Fruit fly (Drosophila melanogaster) whole organism, prepupa: Measurements from ENCODE around the gene Edg91.

ENCODE experiments used
- CG10631 ChIP-seq: fragments of 200-800 bp; sonication (Bioruptor generic); optimal IDR thresholded peaks from 2 replicates; lab custom pipeline; 2016; ENCODE audit warnings: missing biosample characterization, missing genetic modification characterization
- CG10669 ChIP-seq: fragments of 200-800 bp; sonication (Bioruptor generic); optimal IDR thresholded peaks from 3 replicates; lab custom pipeline; 2018; ENCODE audit warnings: missing biosample characterization, mild to moderate bottlenecking, missing genetic modification characterization, moderate library complexity
- CG11294 ChIP-seq: fragments of 200-800 bp; sonication (Bioruptor generic); IDR thresholded peaks from 2 replicates; pipeline ENCODE4 v1.3.6; 2022; ENCODE audit warnings: missing biosample characterization, missing genetic modification characterization
- CG11762 ChIP-seq: fragments of 200-800 bp; sonication (Bioruptor generic); optimal IDR thresholded peaks from 3 replicates; lab custom pipeline; 2016; ENCODE audit warnings: missing biosample characterization, missing genetic modification characterization; ENCODE audit not compliant: insufficient read depth
- CG11902 ChIP-seq: fragments of 200-800 bp; sonication (Bioruptor generic); optimal IDR thresholded peaks from 3 replicates; lab custom pipeline; 2016; ENCODE audit warnings: missing biosample characterization, missing genetic modification characterization
- CG15336 ChIP-seq: fragments of 200-800 bp; sonication (Bioruptor generic); IDR thresholded peaks from 2 replicates; pipeline ENCODE4 v1.3.6; 2022; ENCODE audit warnings: missing biosample characterization, missing genetic modification characterization
- CG1621 ChIP-seq: fragments of 200-800 bp; sonication (Bioruptor generic); optimal IDR thresholded peaks from 3 replicates; lab custom pipeline; 2018; ENCODE audit warnings: missing biosample characterization, mild to moderate bottlenecking, missing genetic modification characterization
- CG16779 ChIP-seq: fragments of 200-800 bp; sonication (Bioruptor generic); optimal IDR thresholded peaks from 3 replicates; lab custom pipeline; 2017; ENCODE audit warnings: missing biosample characterization, mild to moderate bottlenecking, missing genetic modification characterization
- CG3032 ChIP-seq: fragments of 200-800 bp; optimal IDR thresholded peaks from 2 replicates; lab custom pipeline; 2019; ENCODE audit warnings: missing biosample characterization, mild to moderate bottlenecking, missing genetic modification characterization, moderate library complexity
- CG3919 ChIP-seq: fragments of 200-800 bp; sonication (Bioruptor generic); optimal IDR thresholded peaks from 3 replicates; lab custom pipeline; 2016; ENCODE audit warnings: missing biosample characterization, missing genetic modification characterization
- CG4318 ChIP-seq: fragments of 200-800 bp; sonication (Bioruptor generic); optimal IDR thresholded peaks from 3 replicates; lab custom pipeline; 2017; ENCODE audit warnings: missing biosample characterization, mild to moderate bottlenecking, missing genetic modification characterization
- CG6163 ChIP-seq: fragments of 200-800 bp; sonication (Bioruptor generic); IDR thresholded peaks from 3 replicates; pipeline ENCODE4 v1.3.6; 2022; ENCODE audit warnings: missing biosample characterization, missing genetic modification characterization
- CG6276 ChIP-seq: fragments of 200-800 bp; sonication (Bioruptor generic); optimal IDR thresholded peaks from 2 replicates; lab custom pipeline; 2017; ENCODE audit warnings: missing biosample characterization, mild to moderate bottlenecking, missing genetic modification characterization
- CG6792 ChIP-seq: fragments of 200-800 bp; sonication (Bioruptor generic); optimal IDR thresholded peaks from 3 replicates; lab custom pipeline; 2016; ENCODE audit warnings: missing biosample characterization, missing genetic modification characterization
- CG6808 ChIP-seq: fragments of 200-800 bp; sonication (Bioruptor generic); optimal IDR thresholded peaks from 3 replicates; lab custom pipeline; 2017; ENCODE audit warnings: missing biosample characterization, missing genetic modification characterization, mild to moderate bottlenecking, moderate library complexity, missing genetic modification reagents
- CG8319 ChIP-seq: fragments of 200-800 bp; sonication (Bioruptor generic); optimal IDR thresholded peaks from 3 replicates; lab custom pipeline; 2016; ENCODE audit warnings: missing biosample characterization, missing genetic modification characterization
- CG8632 ChIP-seq: fragments of 200-800 bp; sonication (Bioruptor generic); optimal IDR thresholded peaks from 3 replicates; lab custom pipeline; 2016; ENCODE audit warnings: missing biosample characterization, missing genetic modification characterization
- Eip78C ChIP-seq: fragments of 200-800 bp; sonication (Bioruptor generic); peaks from one replicate; lab custom pipeline; 2016; ENCODE audit warnings: missing biosample characterization, missing genetic modification characterization
- Eip93F ChIP-seq: fragments of 200-800 bp; sonication (Bioruptor generic); optimal IDR thresholded peaks from 2 replicates; lab custom pipeline; 2016; ENCODE audit warnings: missing biosample characterization, mild to moderate bottlenecking, missing genetic modification characterization
- Ets96B ChIP-seq: fragments of 200-800 bp; optimal IDR thresholded peaks from 2 replicates; lab custom pipeline; 2019; ENCODE audit warnings: missing biosample characterization, mild to moderate bottlenecking, missing genetic modification characterization, moderate library complexity
- Gug ChIP-seq: fragments of 200-800 bp; sonication (Bioruptor generic); IDR thresholded peaks from 2 replicates; pipeline ENCODE4 v1.3.6; 2022; ENCODE audit warnings: missing biosample characterization, missing genetic modification characterization
- Hr38 ChIP-seq: sonication (Bioruptor generic); optimal IDR thresholded peaks from 2 replicates; lab custom pipeline; 2016; ENCODE audit warnings: missing biosample characterization, missing genetic modification characterization
- Hr39 ChIP-seq: fragments of 200-800 bp; sonication (Bioruptor generic); optimal IDR thresholded peaks from 2 replicates; lab custom pipeline; 2016; ENCODE audit warnings: missing biosample characterization, missing genetic modification characterization
- Hr4 ChIP-seq: fragments of 200-800 bp; sonication (Bioruptor generic); optimal IDR thresholded peaks from 3 replicates; lab custom pipeline; 2016; ENCODE audit warnings: missing biosample characterization, missing genetic modification characterization
- Lpt ChIP-seq: fragments of 200-800 bp; sonication (Bioruptor generic); optimal IDR thresholded peaks from 3 replicates; lab custom pipeline; 2016; ENCODE audit warnings: missing biosample characterization, missing genetic modification characterization
- Met ChIP-seq: fragments of 200-800 bp; sonication (Bioruptor generic); optimal IDR thresholded peaks from 3 replicates; lab custom pipeline; 2016; ENCODE audit warnings: missing biosample characterization, missing genetic modification characterization
- OdsH ChIP-seq: fragments of 200-800 bp; sonication (Bioruptor generic); optimal IDR thresholded peaks from 3 replicates; lab custom pipeline; 2016; ENCODE audit warnings: missing biosample characterization, missing genetic modification characterization
- Smox ChIP-seq: fragments of 200-800 bp; sonication (Bioruptor generic); optimal IDR thresholded peaks from 3 replicates; lab custom pipeline; 2016; ENCODE audit warnings: missing biosample characterization, missing genetic modification characterization
- Sox102F ChIP-seq: fragments of 200-800 bp; sonication (Bioruptor generic); optimal IDR thresholded peaks from 2 replicates; lab custom pipeline; 2016; ENCODE audit warnings: missing biosample characterization, mild to moderate bottlenecking, missing genetic modification characterization
- achi ChIP-seq: fragments of 200-800 bp; sonication (Bioruptor generic); optimal IDR thresholded peaks from 3 replicates; lab custom pipeline; 2016; ENCODE audit warnings: missing biosample characterization, missing genetic modification characterization
- acj6 ChIP-seq: fragments of 200-800 bp; sonication (Bioruptor generic); optimal IDR thresholded peaks from 3 replicates; lab custom pipeline; 2016; ENCODE audit warnings: missing biosample characterization, missing genetic modification characterization
- dsx ChIP-seq: fragments of 200-800 bp; optimal IDR thresholded peaks from 3 replicates; lab custom pipeline; 2019; ENCODE audit warnings: missing biosample characterization, mild to moderate bottlenecking, missing genetic modification characterization, moderate library complexity; ENCODE audit not compliant: poor library complexity, severe bottlenecking
- esn ChIP-seq: fragments of 200-800 bp; sonication (Bioruptor generic); optimal IDR thresholded peaks from 2 replicates; lab custom pipeline; 2016; ENCODE audit warnings: missing biosample characterization, mild to moderate bottlenecking, missing genetic modification characterization, moderate library complexity
- fd59A ChIP-seq: fragments of 200-800 bp; sonication (Bioruptor generic); optimal IDR thresholded peaks from 2 replicates; lab custom pipeline; 2017; ENCODE audit warnings: missing biosample characterization, mild to moderate bottlenecking, missing genetic modification characterization, missing genetic modification reagents
- fkh ChIP-seq: fragments of 200-800 bp; sonication (Bioruptor generic); optimal IDR thresholded peaks from 3 replicates; lab custom pipeline; 2017; ENCODE audit warnings: missing biosample characterization, mild to moderate bottlenecking, missing genetic modification characterization, moderate library complexity
- pdm3 ChIP-seq: fragments of 200-800 bp; sonication (Bioruptor generic); optimal IDR thresholded peaks from 3 replicates; lab custom pipeline; 2016; ENCODE audit warnings: missing biosample characterization, missing genetic modification characterization
- salr ChIP-seq, 2 experiments: fragments of 200-800 bp; sonication (Bioruptor generic); optimal IDR thresholded peaks; 3 replicates each; lab custom pipeline; 2016 to 2018; ENCODE audit warnings: missing biosample characterization in 2 of 2, missing genetic modification characterization in 2 of 2, mild to moderate bottlenecking in 1 of 2
- spab ChIP-seq: fragments of 200-800 bp; sonication (Bioruptor generic); optimal IDR thresholded peaks from 2 replicates; lab custom pipeline; 2017; ENCODE audit warnings: missing biosample characterization, mild to moderate bottlenecking, missing genetic modification characterization, missing genetic modification reagents
- ss ChIP-seq, 2 experiments: fragments of 200-800 bp; sonication (Bioruptor generic); optimal IDR thresholded peaks; 2 replicates in 1 of 2; 3 replicates in 1 of 2; lab custom pipeline; 2017 to 2018; ENCODE audit warnings: mild to moderate bottlenecking in 2 of 2, missing biosample characterization in 2 of 2, missing genetic modification characterization in 2 of 2, moderate library complexity in 1 of 2
- vri ChIP-seq: fragments of 200-800 bp; sonication (Bioruptor generic); optimal IDR thresholded peaks from 3 replicates; lab custom pipeline; 2016; ENCODE audit warnings: missing biosample characterization, mild to moderate bottlenecking, missing genetic modification characterization

The Edg91 gene

DNA sequence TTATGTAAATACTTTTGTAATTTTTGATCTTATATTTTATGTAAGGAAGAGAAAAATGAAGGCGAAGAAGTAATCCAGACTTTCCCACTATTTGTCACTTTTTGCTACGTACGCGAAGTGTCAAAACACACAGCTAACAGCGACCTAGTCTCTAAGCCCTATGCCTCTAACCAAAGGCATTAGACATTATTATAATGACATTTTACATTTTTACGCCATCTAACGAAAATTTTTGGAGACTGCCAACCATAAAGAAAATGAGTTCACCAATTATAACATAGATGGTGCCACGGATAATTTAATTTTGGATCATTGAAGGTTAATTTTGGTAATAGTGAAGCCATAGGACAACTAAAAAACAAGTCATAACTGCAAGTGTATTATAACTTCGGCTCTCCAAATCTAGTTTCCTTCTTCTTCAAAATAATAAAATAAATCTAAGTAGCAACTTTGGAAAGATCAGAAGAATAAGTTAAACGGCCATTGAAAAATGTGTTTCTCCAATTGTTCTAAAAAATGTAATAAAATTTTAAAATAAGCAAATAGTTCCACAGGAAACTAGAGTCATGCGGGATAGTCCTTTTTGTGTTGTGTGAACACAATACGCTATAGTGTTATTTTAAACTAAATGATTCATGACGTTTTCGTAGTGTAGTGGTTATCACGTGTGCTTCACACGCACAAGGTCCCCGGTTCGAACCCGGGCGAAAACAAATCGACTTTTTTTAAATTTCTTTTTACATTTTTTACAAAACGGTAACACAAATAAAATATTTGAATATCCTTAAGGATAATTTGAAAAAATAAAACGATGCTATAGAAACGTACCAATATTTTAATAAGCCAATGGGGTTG, 6.0 kb upstream of the Edg91 start (continued):
- TF ChIP-seq CG10631 (GFP tag; lab: Kevin White, UChicago) (no peak), salr (GFP tag; optimal IDR thresholded peaks at IDR 0.05; lab: Kevin White, UChicago) (no peak), CG11902 (GFP tag; lab: Kevin White, UChicago) (no peak), CG3032 (tag; lab: Kevin White, UChicago) (no peak), CG6808 (GFP tag; lab: Kevin White, UChicago) (no peak), OdsH (no peak), Smox (GFP tag; lab: Kevin White, UChicago) (peak; percentile 3), achi (GFP tag; lab: Kevin White, UChicago) (no peak), Hr39 (GFP tag; lab: Kevin White, UChicago) (peak; percentile 48)

DNA sequence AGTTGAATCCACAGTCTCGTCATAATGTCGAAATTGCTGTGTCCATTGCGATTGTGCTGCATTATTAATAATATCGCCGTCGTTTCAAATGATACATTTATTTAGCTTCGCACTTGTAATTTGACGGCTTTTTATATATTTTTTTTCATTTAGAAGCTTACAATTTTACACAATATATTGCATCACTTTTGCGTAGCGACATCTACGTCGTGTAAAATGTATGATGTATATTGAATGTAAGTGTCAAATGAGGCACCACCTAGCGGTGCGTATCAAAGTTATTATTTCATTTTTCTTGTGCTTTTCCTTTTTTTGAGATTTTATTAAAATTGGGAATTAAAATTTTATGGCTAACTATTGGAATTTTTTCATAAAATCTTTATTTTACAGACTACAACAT, 5.2 kb upstream of the Edg91 start:
- TF ChIP-seq esn (no peak), CG3032 (tag; lab: Kevin White, UChicago) (peak; percentile 11)
- TF ChIP-seq, all 60 proteins: peak for 1

dm6 chr3R:17615746-17616145, 4.4 kb upstream of the Edg91 start:
- no peak for TF ChIP-seq Hr4 (GFP tag; lab: Kevin White, UChicago)
- TF ChIP-seq CG15336: 0 out of 2 replicates have a peak, but pooled peaks have one; percentile 10

- TF ChIP-seq CG16779 (tag; lab: Kevin White, UChicago) (no peak), Ets96B (tag; lab: Kevin White, UChicago) (no peak), Lpt (GFP tag; lab: Kevin White, UChicago) (no peak), CG11294 (GFP tag; lab: Robert Waterston, UW) (no peak), CG11902 (GFP tag; lab: Kevin White, UChicago) (no peak)
Observed at dm6 chr3R:17615076-17615475, 3.8 kb upstream of the Edg91 start.

dm6 chr3R:17613549-17613948, 2.2 kb upstream of the Edg91 start, which contains the start of gene CG14327:
TSS of gene CG14327 (plus strand) at chr3R:17613709.
- TF ChIP-seq CG3919 (GFP tag; lab: Kevin White, UChicago): no peak
- no peak for TF ChIP-seq Sox102F (GFP tag; lab: Kevin White, UChicago)
- TF ChIP-seq Hr38 (GFP tag; lab: Kevin White, UChicago): no peak
- peak; percentile 25 for TF ChIP-seq Eip78C (GFP tag; lab: Kevin White, UChicago)
- no peak for TF ChIP-seq achi (GFP tag; lab: Kevin White, UChicago)
- TF ChIP-seq CG4318 (GFP tag; lab: Kevin White, UChicago): no peak
- no peak for TF ChIP-seq Hr39 (GFP tag; lab: Kevin White, UChicago)
- no peak for TF ChIP-seq fkh (GFP tag; lab: Kevin White, UChicago)
- TF ChIP-seq CG10669: no peak
- no peak for TF ChIP-seq CG1621 (tag; lab: Kevin White, UChicago)
- TF ChIP-seq ss (GFP tag; optimal IDR thresholded peaks at IDR 0.05; lab: Kevin White, UChicago): peak; percentile 24 to 47
- TF ChIP-seq CG15336: no peak
- TF ChIP-seq CG11762 (GFP tag; lab: Kevin White, UChicago): no peak
- peak; percentile 34 for TF ChIP-seq vri (GFP tag; lab: Kevin White, UChicago)
- TF ChIP-seq CG6163 (GFP tag; lab: Robert Waterston, UW): no peak
- no peak for TF ChIP-seq CG6792 (GFP tag; lab: Kevin White, UChicago)

dm6 chr3R:17612587-17612986, 1.3 kb upstream of the Edg91 start, which contains the start of gene CG34281:
TSS of gene CG34281 (plus strand) at chr3R:17612887.
- TF ChIP-seq fkh (GFP tag; lab: Kevin White, UChicago): no peak
- TF ChIP-seq dsx (GFP tag; lab: Kevin White, UChicago): no peak
- no peak for TF ChIP-seq pdm3 (GFP tag; lab: Kevin White, UChicago)
- TF ChIP-seq CG6792 (GFP tag; lab: Kevin White, UChicago): no peak
- no peak for TF ChIP-seq Gug (GFP tag; lab: Robert Waterston, UW)
- TF ChIP-seq Met (GFP tag; lab: Kevin White, UChicago): no peak
- TF ChIP-seq fd59A: no peak
- no peak for TF ChIP-seq CG8319 (GFP tag; lab: Kevin White, UChicago)
- no peak for TF ChIP-seq Eip78C (GFP tag; lab: Kevin White, UChicago)
- TF ChIP-seq CG8632 (GFP tag; lab: Kevin White, UChicago): no peak
- no peak for TF ChIP-seq acj6
- no peak for TF ChIP-seq CG6276
- no peak for TF ChIP-seq Hr38 (GFP tag; lab: Kevin White, UChicago)
- TF ChIP-seq esn: no peak
- no peak for TF ChIP-seq Eip93F (GFP tag; lab: Kevin White, UChicago)
- TF ChIP-seq spab (GFP tag; lab: Kevin White, UChicago): no peak
